Fruit fly (Drosophila melanogaster) whole organism, wandering third instar larva: Measurements from ENCODE around the gene CG14913.

ENCODE experiments used
- CrebA ChIP-seq: fragments of 200-800 bp; sonication (Bioruptor generic); optimal IDR thresholded peaks from 2 replicates; lab custom pipeline; 2016; ENCODE audit warnings: missing biosample characterization, mild to moderate bottlenecking, missing genetic modification characterization, borderline replicate concordance
- N ChIP-seq: fragments of >200 bp; optimal IDR thresholded peaks from 2 replicates; lab custom pipeline; 2018; ENCODE audit warnings: missing biosample characterization, missing external identifiers, missing genetic modification characterization
- dl ChIP-seq, 2 experiments: fragments of 175-275, 200-275 bp in 1 of 2; fragments of 200-275 bp in 1 of 2; sonication (Bioruptor generic); optimal IDR thresholded peaks; lab custom pipeline; 2018; ENCODE audit warnings: mild to moderate bottlenecking in 2 of 2, missing biosample characterization in 2 of 2, missing genetic modification characterization in 2 of 2, moderate library complexity in 2 of 2; ENCODE audit not compliant: partially characterized antibody in 2 of 2, insufficient read depth in 1 of 2
- ey ChIP-seq: fragments of 200-800 bp; sonication (Bioruptor generic); optimal IDR thresholded peaks from 2 replicates; lab custom pipeline; 2016; ENCODE audit warnings: missing biosample characterization, missing genetic modification characterization
- fru ChIP-seq: fragments of 200-800 bp; sonication (Bioruptor generic); optimal IDR thresholded peaks from 3 replicates; lab custom pipeline; 2016; ENCODE audit warnings: missing biosample characterization, mild to moderate bottlenecking, missing genetic modification characterization
- h ChIP-seq: fragments of 200-800 bp; sonication (Bioruptor generic); optimal IDR thresholded peaks from 3 replicates; lab custom pipeline; 2016; ENCODE audit warnings: missing biosample characterization, mild to moderate bottlenecking, missing genetic modification characterization
- lola ChIP-seq: fragments of >200 bp; optimal IDR thresholded peaks from 2 replicates; lab custom pipeline; 2017; ENCODE audit warnings: missing biosample characterization, missing genetic modification characterization
- pan ChIP-seq: fragments of >200 bp; optimal IDR thresholded peaks from 2 replicates; lab custom pipeline; 2017
- psq ChIP-seq: fragments of 200-800 bp; sonication (Bioruptor generic); optimal IDR thresholded peaks from 3 replicates; lab custom pipeline; 2017; ENCODE audit warnings: missing biosample characterization, mild to moderate bottlenecking, missing genetic modification characterization, moderate library complexity
- rgr ChIP-seq: fragments of 200-800 bp; sonication (Bioruptor generic); optimal IDR thresholded peaks from 3 replicates; lab custom pipeline; 2016; ENCODE audit warnings: missing biosample characterization, mild to moderate bottlenecking, missing genetic modification characterization
- tai ChIP-seq: sonication (Bioruptor generic); optimal IDR thresholded peaks from 2 replicates; lab custom pipeline; 2016; ENCODE audit warnings: missing biosample characterization, missing genetic modification characterization
- usp ChIP-seq: fragments of >200 bp; optimal IDR thresholded peaks from 2 replicates; lab custom pipeline; 2017; ENCODE audit warnings: missing biosample characterization, missing genetic modification characterization

dm6 chr2L:10974638-10975037 is 42.2 kb upstream of the CG14913 start:
- TF ChIP-seq h (GFP tag; lab: Kevin White, UChicago) (no peak), usp (no peak), lola (GFP tag; lab: Kevin White, UChicago) (no peak), CrebA (no peak), psq (GFP tag; lab: Kevin White, UChicago) (no peak), fru (no peak), tai (GFP tag; lab: Kevin White, UChicago) (no peak), N (GFP tag; lab: Kevin White, UChicago) (no peak), dl (GFP tag; optimal IDR thresholded peaks at IDR 0.05; lab: Kevin White, UChicago; ENCODE audit: insufficient read depth in 1 of 2, partially characterized antibody in 2 of 2) (no peak), ey (GFP tag; lab: Kevin White, UChicago) (no peak), rgr (GFP tag; lab: Kevin White, UChicago) (no peak), pan (lab: Kevin White, UChicago) (no peak)
